Worm (Caenorhabditis elegans): Measurements from ENCODE around the gene nhr-232.

nhr-232 gene

ce11 chrV:10281374-10281773 lies 25.4 kb downstream of the nhr-232 start, which contains the start of gene lys-2:
Gene lys-2 (minus strand): TSS chrV:10281474.
- TF ChIP-seq flh-1 (GFP tag; optimal IDR thresholded peaks at IDR 0.05) (no peak), zip-8 (tag; optimal IDR thresholded peaks at IDR 0.05) (no peak), lin-13 (tag; optimal IDR thresholded peaks at IDR 0.05) (no peak), ztf-11 (tag; optimal IDR thresholded peaks at IDR 0.05) (no peak), nhr-76 (tag; optimal IDR thresholded peaks at IDR 0.05) (no peak), ces-1 (GFP tag; optimal IDR thresholded peaks at IDR 0.05) (no peak), ceh-83 (GFP tag; optimal IDR thresholded peaks at IDR 0.05) (no peak), unc-120 (tag; optimal IDR thresholded peaks at IDR 0.05; ENCODE audit: poor library complexity, severe bottlenecking) (no peak), M03D4.4 (tag; optimal IDR thresholded peaks at IDR 0.05) (no peak), sptf-1 (tag; optimal IDR thresholded peaks at IDR 0.05) (no peak), tbx-8 (GFP tag; optimal IDR thresholded peaks at IDR 0.05) (no peak)

ce11 chrV:10283444-10283843 lies 27.5 kb downstream of the nhr-232 start, which contains the start of gene lys-3:
Gene lys-3 (minus strand): TSS chrV:10283544.
- TF ChIP-seq ztf-11 (tag; optimal IDR thresholded peaks at IDR 0.05), result no peak
- no peak for TF ChIP-seq sptf-1 (tag; optimal IDR thresholded peaks at IDR 0.05)
- no peak for TF ChIP-seq flh-1 (GFP tag; optimal IDR thresholded peaks at IDR 0.05)
- no peak for TF ChIP-seq nhr-76 (tag; optimal IDR thresholded peaks at IDR 0.05)
- TF ChIP-seq snpc-4 (tag; optimal IDR thresholded peaks at IDR 0.05), result no peak
- TF ChIP-seq ceh-83 (GFP tag; optimal IDR thresholded peaks at IDR 0.05), result no peak
- no peak for TF ChIP-seq nhr-28 (tag; optimal IDR thresholded peaks at IDR 0.05)

ce11 chrV:10285853-10286252 lies 29.9 kb downstream of the nhr-232 start:
- TF ChIP-seq ceh-43 (GFP tag; optimal IDR thresholded peaks at IDR 0.05) (no peak), nhr-12 (tag; optimal IDR thresholded peaks at IDR 0.05) (no peak), ham-2 (GFP tag; optimal IDR thresholded peaks at IDR 0.05) (no peak), unc-120 (tag; optimal IDR thresholded peaks at IDR 0.05; ENCODE audit: poor library complexity, severe bottlenecking) (no peak), cnd-1 (tag; optimal IDR thresholded peaks at IDR 0.05) (no peak), zip-8 (tag; optimal IDR thresholded peaks at IDR 0.05) (no peak), pha-4 (tag; optimal IDR thresholded peaks at IDR 0.05) (no peak), ceh-83 (GFP tag; optimal IDR thresholded peaks at IDR 0.05) (no peak), mls-2 (tag; optimal IDR thresholded peaks at IDR 0.05) (no peak), mab-5 (tag; optimal IDR thresholded peaks at IDR 0.05) (no peak), lin-13 (tag; optimal IDR thresholded peaks at IDR 0.05) (no peak)

ce11 chrV:10287260-10287659 lies 31.3 kb downstream of the nhr-232 start, which contains the start of gene B0024.3:
Gene B0024.3 (plus strand): TSS chrV:10287560.
- no peak for TF ChIP-seq ceh-83 (GFP tag; optimal IDR thresholded peaks at IDR 0.05)
- no peak for TF ChIP-seq sem-2 (GFP tag; optimal IDR thresholded peaks at IDR 0.05)

- TF ChIP-seq mab-5 (tag; optimal IDR thresholded peaks at IDR 0.05) (no peak), nhr-12 (tag; optimal IDR thresholded peaks at IDR 0.05) (no peak), unc-120 (tag; optimal IDR thresholded peaks at IDR 0.05; ENCODE audit: poor library complexity, severe bottlenecking) (no peak), lsy-2 (tag; optimal IDR thresholded peaks at IDR 0.05) (no peak), nhr-237 (tag; optimal IDR thresholded peaks at IDR 0.05) (no peak), nhr-2 (tag; optimal IDR thresholded peaks at IDR 0.05) (no peak), cnd-1 (tag; optimal IDR thresholded peaks at IDR 0.05) (no peak), nhr-76 (tag; optimal IDR thresholded peaks at IDR 0.05) (no peak), unc-39 (tag; optimal IDR thresholded peaks at IDR 0.05) (no peak), ces-1 (GFP tag; optimal IDR thresholded peaks at IDR 0.05) (no peak), pha-4 (tag; optimal IDR thresholded peaks at IDR 0.05) (no peak), unc-62 (GFP tag; optimal IDR thresholded peaks at IDR 0.05) (no peak), bed-3 (GFP tag; optimal IDR thresholded peaks at IDR 0.05) (no peak)
Measured at ce11 chrV:10289743-10290142, 33.8 kb downstream of the nhr-232 start, which contains the start of gene B0024.15. Gene B0024.15 (plus strand): TSS chrV:10290043.

- no peak for TF ChIP-seq ceh-83 (GFP tag; optimal IDR thresholded peaks at IDR 0.05)
- no peak for TF ChIP-seq tbx-8 (GFP tag; optimal IDR thresholded peaks at IDR 0.05)
- no peak for TF ChIP-seq elt-3 (tag; optimal IDR thresholded peaks at IDR 0.05)
- TF ChIP-seq lin-13 (tag; optimal IDR thresholded peaks at IDR 0.05), result no peak
- TF ChIP-seq cnd-1 (tag; optimal IDR thresholded peaks at IDR 0.05), result no peak
- no peak for TF ChIP-seq M03D4.4 (tag; optimal IDR thresholded peaks at IDR 0.05)
- TF ChIP-seq nhr-237 (tag; optimal IDR thresholded peaks at IDR 0.05), result no peak
- no peak for TF ChIP-seq mep-1 (tag; optimal IDR thresholded peaks at IDR 0.05)
Measured at ce11 chrV:10291848-10292247, 35.9 kb downstream of the nhr-232 start.

Measured in whole organism, mixed stage, embryonic.